Fruit fly (Drosophila melanogaster): ENCODE results near the gene CG5646.

CG5646 gene

DNA sequence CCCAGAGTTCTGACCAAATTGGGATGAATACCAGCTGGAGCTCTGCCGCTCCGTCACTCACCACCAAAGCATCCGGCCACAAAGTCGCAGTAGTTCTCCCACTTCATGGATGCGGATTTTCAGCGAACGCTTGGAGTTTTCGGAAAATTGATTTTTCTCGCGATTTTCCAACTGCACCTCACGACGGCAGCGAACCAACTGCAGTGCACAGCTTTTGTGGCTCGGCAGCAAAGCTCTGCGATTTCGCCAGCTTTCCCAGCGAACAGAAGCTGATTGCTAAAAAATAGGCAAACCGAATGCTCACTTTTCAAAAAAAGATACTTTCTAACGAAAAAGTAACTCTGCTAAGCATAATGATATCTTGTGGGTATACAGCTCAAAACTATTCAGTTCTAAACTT lies at the start of gene CG5646:
TSS of gene CG5646 (minus strand) at position 206 of the 400 bp plus-strand sequence.
- peak; percentile 69 for TF ChIP-seq CG17801 (GFP tag; optimal IDR thresholded peaks at IDR 0.05; ENCODE audit: partially characterized antibody)

- TF ChIP-seq CG17801 (GFP tag; optimal IDR thresholded peaks at IDR 0.05; ENCODE audit: partially characterized antibody): no peak
Measured at dm6 chr3R:27610622-27611021, 49.5 kb upstream of the CG5646 start.

- TF ChIP-seq CG17801 (GFP tag; optimal IDR thresholded peaks at IDR 0.05; ENCODE audit: partially characterized antibody): no peak
Measured at dm6 chr3R:27609118-27610042, 48.3 kb upstream of the CG5646 start.

DNA sequence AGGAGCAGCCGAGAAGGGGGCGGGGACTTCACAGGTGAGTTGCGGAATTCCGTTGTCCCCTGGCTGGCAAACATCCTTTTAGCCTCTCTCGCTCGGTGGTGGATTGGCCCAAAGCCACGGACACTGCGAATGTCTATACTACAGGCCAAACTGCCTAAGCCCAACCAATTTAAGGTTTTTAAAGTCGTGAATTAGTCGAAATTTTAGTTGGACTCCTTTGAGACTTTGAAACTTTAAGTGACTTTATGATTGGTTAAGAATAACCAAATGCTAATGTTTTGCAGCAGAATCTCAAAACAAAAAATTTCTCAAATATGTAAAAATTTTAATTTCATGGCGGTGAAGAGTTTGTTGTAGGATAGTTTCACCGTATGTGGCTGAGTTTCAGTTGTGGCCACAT lies 47.4 kb upstream of the CG5646 start:
- TF ChIP-seq CG17801 (GFP tag; optimal IDR thresholded peaks at IDR 0.05; ENCODE audit: partially characterized antibody): no peak

- TF ChIP-seq CG17801 (GFP tag; optimal IDR thresholded peaks at IDR 0.05; ENCODE audit: partially characterized antibody): no peak
Measured at dm6 chr3R:27608000-27608399, 46.9 kb upstream of the CG5646 start.

dm6 chr3R:27607218-27607929 lies 46.3 kb upstream of the CG5646 start, which contains the start of the genes dsd and Tusp:
Gene dsd, minus strand, starts transcription at chr3R:27607396.
Gene Tusp, plus strand, starts transcription at chr3R:27607879.
- TF ChIP-seq CG17801 (GFP tag; optimal IDR thresholded peaks at IDR 0.05; ENCODE audit: partially characterized antibody): peak; percentile 11

dm6 chr3R:27605534-27606250 lies 44.6 kb upstream of the CG5646 start:
- peak; percentile 5 for TF ChIP-seq CG17801 (GFP tag; optimal IDR thresholded peaks at IDR 0.05; ENCODE audit: partially characterized antibody)

dm6 chr3R:27604636-27605443 lies 43.7 kb upstream of the CG5646 start:
- TF ChIP-seq CG17801 (GFP tag; optimal IDR thresholded peaks at IDR 0.05; ENCODE audit: partially characterized antibody): no peak

DNA sequence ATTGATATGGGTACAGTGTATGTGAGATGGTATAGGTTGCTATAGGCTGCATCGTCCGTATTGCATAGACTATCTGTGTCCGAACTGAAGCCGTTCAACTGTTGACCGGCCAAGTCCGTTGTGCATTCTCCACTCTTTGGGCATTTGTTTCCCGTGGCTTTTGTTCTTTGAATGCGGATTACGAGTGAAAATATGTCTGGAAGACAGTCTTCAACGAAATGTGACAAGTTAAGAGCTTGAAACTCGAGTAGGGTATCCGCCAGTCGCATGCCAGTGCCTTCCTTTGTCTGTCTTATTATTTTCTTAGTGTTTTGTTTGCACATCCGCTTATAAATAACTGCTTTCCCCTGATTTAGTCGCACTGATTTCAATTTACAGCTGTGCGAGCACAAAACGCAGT lies 42.6 kb upstream of the CG5646 start:
- TF ChIP-seq CG17801 (GFP tag; optimal IDR thresholded peaks at IDR 0.05; ENCODE audit: partially characterized antibody): no peak

DNA sequence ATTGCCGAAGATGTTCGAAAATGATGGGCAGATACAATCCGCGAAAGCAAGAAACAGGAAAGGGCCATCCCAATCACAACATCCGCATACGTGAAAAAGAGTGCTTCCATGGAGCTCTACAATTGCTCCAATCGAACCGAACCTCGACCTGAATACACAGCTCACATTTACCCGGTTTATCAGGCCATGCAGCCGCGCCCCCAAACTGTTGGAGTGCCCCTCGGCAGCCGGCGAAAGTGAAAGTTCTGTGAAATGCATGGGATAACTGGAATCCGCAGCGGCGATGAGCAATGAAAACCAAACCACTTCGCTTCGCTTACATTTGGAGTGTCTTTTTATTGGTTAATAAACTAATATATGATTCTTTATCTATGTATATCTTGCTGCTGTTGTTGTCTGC lies 36.1 kb upstream of the CG5646 start:
- no peak for TF ChIP-seq CG17801 (GFP tag; optimal IDR thresholded peaks at IDR 0.05; ENCODE audit: partially characterized antibody)

DNA sequence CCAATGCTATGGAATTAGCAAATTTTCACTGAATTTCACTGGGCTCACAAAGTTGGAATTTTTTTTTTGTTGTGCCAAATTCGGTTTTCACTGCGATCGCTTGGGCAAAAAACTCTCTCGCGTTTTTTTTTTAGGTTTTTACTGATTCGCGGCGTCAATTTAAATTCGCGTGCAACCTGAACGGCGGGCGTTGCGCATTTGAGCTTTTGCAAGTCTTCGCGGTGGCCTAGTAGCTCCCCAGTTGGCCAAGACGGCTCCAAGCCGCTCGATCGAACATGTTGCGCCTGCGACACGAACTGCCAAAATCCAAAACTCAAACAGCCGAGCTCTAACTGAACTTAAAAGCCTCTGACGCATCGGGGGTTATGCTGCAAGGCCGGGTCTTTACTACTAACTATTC lies 34.9 kb upstream of the CG5646 start, which contains the start of gene CG5639:
TSS of gene CG5639 (minus strand) at position 152 of the 400 bp plus-strand sequence.
- no peak for TF ChIP-seq CG17801 (GFP tag; optimal IDR thresholded peaks at IDR 0.05; ENCODE audit: partially characterized antibody)

- TF ChIP-seq CG17801 (GFP tag; optimal IDR thresholded peaks at IDR 0.05; ENCODE audit: partially characterized antibody): no peak
Measured at dm6 chr3R:27593580-27594187, 32.6 kb upstream of the CG5646 start.

dm6 chr3R:27593174-27593573 lies 32.1 kb upstream of the CG5646 start:
- TF ChIP-seq CG17801 (GFP tag; optimal IDR thresholded peaks at IDR 0.05; ENCODE audit: partially characterized antibody): no peak

- TF ChIP-seq CG17801 (GFP tag; optimal IDR thresholded peaks at IDR 0.05; ENCODE audit: partially characterized antibody): no peak
Measured at dm6 chr3R:27582634-27583181, 21.6 kb upstream of the CG5646 start, which contains the start of gene pins. Gene pins, plus strand, starts transcription at chr3R:27582840.
